Worm (Caenorhabditis elegans): Measurements from ENCODE around the gene lmtr-2.

ce11 chrV:8046706-8047105, 35.8 kb upstream of the lmtr-2 start, which contains the start of gene ZC513.3:
- TF ChIP-seq nhr-237 (tag; optimal IDR thresholded peaks at IDR 0.05) = no peak
- TF ChIP-seq ztf-11 (tag; optimal IDR thresholded peaks at IDR 0.05) = no peak
- no peak for TF ChIP-seq sem-2 (GFP tag; optimal IDR thresholded peaks at IDR 0.05)
- TF ChIP-seq cnd-1 (tag; optimal IDR thresholded peaks at IDR 0.05) = no peak
- no peak for TF ChIP-seq pha-4 (tag; optimal IDR thresholded peaks at IDR 0.05)
- TF ChIP-seq sptf-1 (tag; optimal IDR thresholded peaks at IDR 0.05) = no peak

All from whole organism, mixed stage, embryonic.